Fruit fly (Drosophila melanogaster): Measurements from ENCODE around the gene CG13962.

Gene CG13962

DNA sequence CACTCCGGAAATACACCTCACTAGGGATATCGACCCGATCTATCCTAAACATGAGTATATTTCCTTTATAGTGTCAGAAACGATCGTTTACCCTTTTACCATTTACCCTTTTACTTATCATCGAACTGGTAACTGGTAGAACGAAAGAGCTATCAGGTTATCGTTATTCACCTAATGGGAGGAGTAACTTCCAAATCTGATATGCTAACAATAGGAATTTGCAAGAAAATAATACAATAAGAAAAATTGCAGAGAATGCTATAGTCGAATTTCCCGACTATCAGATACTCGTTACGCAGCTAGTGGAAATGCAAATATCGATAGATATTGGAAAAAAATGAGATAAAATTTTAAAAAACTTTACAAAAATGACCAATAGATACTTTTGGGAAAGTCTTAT lies 40.1 kb downstream of the CG13962 start:
- TF ChIP-seq Vsx2 (GFP tag; optimal IDR thresholded peaks at IDR 0.05; ENCODE audit: partially characterized antibody) (no peak), Hr78 (GFP tag; optimal IDR thresholded peaks at IDR 0.05) (no peak), OdsH (GFP tag; optimal IDR thresholded peaks at IDR 0.05) (no peak), pan (optimal IDR thresholded peaks at IDR 0.05) (no peak), brk (GFP tag; optimal IDR thresholded peaks at IDR 0.05) (no peak), foxo (GFP tag; optimal IDR thresholded peaks at IDR 0.05) (no peak), h (GFP tag; optimal IDR thresholded peaks at IDR 0.05) (no peak), Dif (GFP tag; optimal IDR thresholded peaks at IDR 0.05; ENCODE audit: partially characterized antibody) (no peak), Hr83 (GFP tag; optimal IDR thresholded peaks at IDR 0.05; ENCODE audit: poor library complexity, severe bottlenecking) (no peak), Sp1 (GFP tag; optimal IDR thresholded peaks at IDR 0.05) (no peak), dsf (GFP tag; optimal IDR thresholded peaks at IDR 0.05; ENCODE audit: borderline replicate concordance) (no peak), sage (GFP tag; optimal IDR thresholded peaks at IDR 0.05) (no peak), Myc (optimal IDR thresholded peaks at IDR 0.05) (no peak), GATAd (GFP tag; optimal IDR thresholded peaks at IDR 0.05) (no peak), dl (GFP tag; optimal IDR thresholded peaks at IDR 0.05; ENCODE audit: insufficient read depth in 1 of 2, partially characterized antibody in 2 of 2) (no peak), Hnf4 (GFP tag; optimal IDR thresholded peaks at IDR 0.05) (no peak), HLH106 (tag; optimal IDR thresholded peaks at IDR 0.05) (no peak)

DNA sequence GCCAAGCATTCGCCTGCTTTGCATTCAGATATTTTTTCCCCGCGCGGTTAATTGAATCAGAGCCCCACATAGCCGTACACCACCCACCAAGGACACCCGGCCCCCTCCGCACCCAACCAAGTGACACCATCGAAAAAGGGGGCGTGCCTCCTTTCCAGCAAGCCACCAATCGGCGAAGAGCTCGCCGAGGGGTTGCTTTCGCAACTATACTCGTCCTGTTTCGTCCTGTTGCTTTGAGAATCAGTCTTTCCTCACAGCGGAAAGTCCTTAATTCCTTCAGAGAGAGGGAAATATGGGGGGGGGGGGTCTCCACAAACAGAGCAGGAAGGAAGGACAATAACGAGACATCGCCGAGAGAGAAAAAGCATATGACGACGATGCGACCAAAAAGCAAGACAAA lies 44.6 kb downstream of the CG13962 start:
- no peak for TF ChIP-seq Rel (GFP tag; optimal IDR thresholded peaks at IDR 0.05)
- no peak for TF ChIP-seq Rel (tag; optimal IDR thresholded peaks at IDR 0.05)
- no peak for TF ChIP-seq rgr (GFP tag; optimal IDR thresholded peaks at IDR 0.05)
- no peak for TF ChIP-seq sv (GFP tag; optimal IDR thresholded peaks at IDR 0.05)
- no peak for TF ChIP-seq Hr83 (GFP tag; optimal IDR thresholded peaks at IDR 0.05; ENCODE audit: poor library complexity, severe bottlenecking)
- no peak for TF ChIP-seq CG9705 (GFP tag; optimal IDR thresholded peaks at IDR 0.05)
- TF ChIP-seq Mio (GFP tag; optimal IDR thresholded peaks at IDR 0.05) = no peak

DNA sequence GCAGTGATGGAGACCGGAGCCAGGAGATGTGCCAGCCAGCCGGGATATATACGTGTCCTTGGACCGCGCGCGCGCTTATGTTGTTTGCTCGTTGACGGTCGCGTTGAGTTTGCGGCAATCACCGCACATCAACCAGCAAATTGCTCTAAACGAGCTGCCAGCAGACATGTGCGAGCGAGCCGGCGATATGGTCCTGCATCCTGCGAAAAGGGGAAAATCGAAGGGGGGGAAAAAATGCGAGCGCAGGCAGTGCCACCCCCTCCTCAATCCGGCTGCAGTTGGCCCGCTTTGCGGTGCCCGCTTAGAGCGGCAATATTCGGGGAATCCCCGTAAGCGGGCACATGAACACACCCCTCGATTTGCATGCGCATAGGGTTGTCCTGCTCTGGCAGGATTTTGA lies 45.4 kb downstream of the CG13962 start, which contains the start of gene bsh:
Gene bsh, minus strand, starts transcription at position 101 of the 400 bp plus-strand sequence.
- TF ChIP-seq CrebA (GFP tag; optimal IDR thresholded peaks at IDR 0.05; ENCODE audit: borderline replicate concordance) = no peak
- no peak for TF ChIP-seq br (GFP tag; optimal IDR thresholded peaks at IDR 0.05)
- no peak for TF ChIP-seq Hnf4 (GFP tag; optimal IDR thresholded peaks at IDR 0.05)
- no peak for TF ChIP-seq Sp1 (GFP tag; optimal IDR thresholded peaks at IDR 0.05)
- no peak for TF ChIP-seq woc (GFP tag; optimal IDR thresholded peaks at IDR 0.05)
- TF ChIP-seq dmrt93B (GFP tag; optimal IDR thresholded peaks at IDR 0.05) = no peak
- no peak for TF ChIP-seq GATAd (GFP tag; optimal IDR thresholded peaks at IDR 0.05)
- no peak for TF ChIP-seq sv (GFP tag; optimal IDR thresholded peaks at IDR 0.05)
- TF ChIP-seq psq (GFP tag; optimal IDR thresholded peaks at IDR 0.05) = no peak
- TF ChIP-seq lola (GFP tag; optimal IDR thresholded peaks at IDR 0.05) = no peak
- no peak for TF ChIP-seq Vsx2 (GFP tag; optimal IDR thresholded peaks at IDR 0.05; ENCODE audit: partially characterized antibody)
- no peak for TF ChIP-seq foxo (GFP tag; optimal IDR thresholded peaks at IDR 0.05)

DNA sequence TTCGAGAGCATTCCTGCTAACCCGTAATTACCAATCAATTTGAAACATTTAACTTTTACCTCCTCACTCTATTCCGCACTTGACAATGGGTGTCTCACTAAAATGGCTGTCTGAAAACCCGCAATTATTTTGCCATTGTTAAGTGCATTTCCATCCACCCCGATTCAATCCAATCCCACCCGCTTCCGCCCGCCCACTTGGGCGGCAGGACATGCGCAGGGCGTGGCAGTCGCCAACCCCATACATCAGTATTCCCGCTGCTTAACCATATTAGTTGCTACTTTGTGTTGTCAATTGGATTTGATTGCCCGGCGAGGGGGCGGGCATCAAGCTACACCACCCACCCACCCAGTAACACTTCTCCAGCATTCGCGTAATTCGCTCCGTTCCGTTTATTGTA lies 48.9 kb downstream of the CG13962 start:
- TF ChIP-seq GATAd (GFP tag; optimal IDR thresholded peaks at IDR 0.05) = no peak
- TF ChIP-seq Hr78 (GFP tag; optimal IDR thresholded peaks at IDR 0.05) = no peak
- no peak for TF ChIP-seq Vsx2 (GFP tag; optimal IDR thresholded peaks at IDR 0.05; ENCODE audit: partially characterized antibody)
- no peak for TF ChIP-seq tai (GFP tag; optimal IDR thresholded peaks at IDR 0.05)
- no peak for TF ChIP-seq Abd-B (GFP tag; optimal IDR thresholded peaks at IDR 0.05)
- no peak for TF ChIP-seq sage (GFP tag; optimal IDR thresholded peaks at IDR 0.05)
- no peak for TF ChIP-seq sv (GFP tag; optimal IDR thresholded peaks at IDR 0.05)
- no peak for TF ChIP-seq Jra (GFP tag; optimal IDR thresholded peaks at IDR 0.05)
- no peak for TF ChIP-seq brk (GFP tag; optimal IDR thresholded peaks at IDR 0.05)
- TF ChIP-seq HLH106 (tag; optimal IDR thresholded peaks at IDR 0.05) = no peak
- no peak for TF ChIP-seq usp (GFP tag; optimal IDR thresholded peaks at IDR 0.05)
- TF ChIP-seq lola (GFP tag; optimal IDR thresholded peaks at IDR 0.05) = no peak
- TF ChIP-seq Dif (GFP tag; optimal IDR thresholded peaks at IDR 0.05; ENCODE audit: partially characterized antibody) = no peak
- TF ChIP-seq psq (GFP tag; optimal IDR thresholded peaks at IDR 0.05) = no peak
- TF ChIP-seq foxo (GFP tag; optimal IDR thresholded peaks at IDR 0.05) = no peak
- no peak for TF ChIP-seq Mio (GFP tag; optimal IDR thresholded peaks at IDR 0.05)

All from whole organism, wandering third instar larva.